Worm (Caenorhabditis elegans): ENCODE measurements around the gene xtr-2.

DNA sequence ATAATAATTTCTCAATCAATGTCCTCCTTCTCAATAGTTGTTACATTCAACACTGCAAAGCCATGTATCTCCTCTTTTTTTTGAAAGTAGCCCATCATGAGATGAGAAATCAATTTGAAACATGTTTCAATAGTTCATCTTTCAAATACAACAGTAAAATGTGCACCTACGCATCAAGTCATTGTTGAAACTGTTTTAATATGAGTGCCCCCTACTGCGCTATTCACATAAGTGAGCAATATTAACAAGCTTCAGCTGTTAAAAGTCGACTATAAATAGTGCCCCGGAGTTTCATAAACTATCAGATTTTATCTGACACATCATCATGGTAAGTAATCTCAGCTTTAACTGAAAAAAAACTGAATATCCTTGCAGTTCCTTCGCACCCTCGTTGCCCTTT lies 45.1 kb downstream of the xtr-2 start, which contains the start of the genes nspc-15 and F19H6.6:
- no peak for TF ChIP-seq ztf-11 (tag; optimal IDR thresholded peaks at IDR 0.05)
- TF ChIP-seq nhr-25 (tag; optimal IDR thresholded peaks at IDR 0.05), result no peak
- TF ChIP-seq nhr-77 (tag; optimal IDR thresholded peaks at IDR 0.05), result no peak
- no peak for TF ChIP-seq nhr-237 (tag; optimal IDR thresholded peaks at IDR 0.05)
- no peak for TF ChIP-seq ztf-4 (tag; optimal IDR thresholded peaks at IDR 0.05)
- no peak for TF ChIP-seq nhr-21 (tag; optimal IDR thresholded peaks at IDR 0.05)
- TF ChIP-seq nhr-129 (tag; optimal IDR thresholded peaks at IDR 0.05), result no peak
- no peak for TF ChIP-seq ceh-82 (tag; optimal IDR thresholded peaks at IDR 0.05)
- TF ChIP-seq ama-1 (optimal IDR thresholded peaks at IDR 0.05), result no peak
- no peak for TF ChIP-seq nhr-6 (tag; optimal IDR thresholded peaks at IDR 0.05)

Measured in whole organism, L2 larva.